Worm (Caenorhabditis elegans) whole organism, young adult: ENCODE measurements around the gene bgal-1.
A peak's percentile ranks its signal among the peaks of the same experiment; 100 is the strongest.

Experiments used
- F10E7.11 ChIP-seq: sonication (generic microtip); optimal IDR thresholded peaks from 2 replicates; lab custom pipeline; 2017; ENCODE audit warnings: mild to moderate bottlenecking, missing genetic modification characterization, moderate library complexity, missing compliant biosample characterization
- F23B12.7 ChIP-seq: sonication (generic microtip); optimal IDR thresholded peaks from 2 replicates; lab custom pipeline; 2017; ENCODE audit warnings: missing genetic modification characterization, mild to moderate bottlenecking, missing compliant biosample characterization, antibody characterized with exemption, moderate library complexity; ENCODE audit not compliant: insufficient read depth
- F49E8.2 ChIP-seq: sonication (generic microtip); optimal IDR thresholded peaks from 3 replicates; lab custom pipeline; 2017; ENCODE audit warnings: missing genetic modification characterization, mild to moderate bottlenecking, missing compliant biosample characterization, antibody characterized with exemption, moderate library complexity; ENCODE audit not compliant: insufficient read depth
- K11D2.4 ChIP-seq: fragments of 200-800 bp; sonication (Bioruptor generic); IDR thresholded peaks from 2 replicates; pipeline ENCODE4 v1.3.6; 2022; ENCODE audit warnings: missing genetic modification reagents, missing genetic modification characterization, missing compliant biosample characterization
- T07F8.4 ChIP-seq: sonication (generic microtip); optimal IDR thresholded peaks from 2 replicates; lab custom pipeline; 2016; ENCODE audit warnings: mild to moderate bottlenecking, missing genetic modification characterization, moderate library complexity, missing compliant biosample characterization
- Y67H2A.10 ChIP-seq: fragments of 200-800 bp; sonication (Bioruptor generic); conservative IDR thresholded peaks from 2 replicates; pipeline ENCODE4 v1.3.6; 2022; ENCODE audit warnings: missing genetic modification reagents, missing genetic modification characterization, missing compliant biosample characterization
- ZK185.1 ChIP-seq: sonication (generic microtip); optimal IDR thresholded peaks from 2 replicates; lab custom pipeline; 2016; ENCODE audit warnings: mild to moderate bottlenecking, missing genetic modification characterization, missing compliant biosample characterization; ENCODE audit not compliant: poor library complexity, severe bottlenecking
- athp-1 ChIP-seq: sonication (generic microtip); optimal IDR thresholded peaks from 2 replicates; lab custom pipeline; 2017; ENCODE audit warnings: mild to moderate bottlenecking, missing genetic modification characterization, missing compliant biosample characterization
- attf-6 ChIP-seq: fragments of 200-800 bp; sonication (Bioruptor generic); IDR thresholded peaks from 2 replicates; pipeline ENCODE4 v1.3.6; 2022; ENCODE audit warnings: missing genetic modification reagents, missing genetic modification characterization, missing compliant biosample characterization
- ccch-3 ChIP-seq: fragments of 200-800 bp; sonication (Bioruptor generic); optimal IDR thresholded peaks from 2 replicates; lab custom pipeline; 2018; ENCODE audit warnings: mild to moderate bottlenecking, missing genetic modification characterization, missing compliant biosample characterization
- cebp-2 ChIP-seq: fragments of 200-800 bp; sonication (Bioruptor generic); IDR thresholded peaks from 2 replicates; pipeline ENCODE4 v1.3.6; 2022; ENCODE audit warnings: missing genetic modification characterization, missing compliant biosample characterization
- ceh-27 ChIP-seq: fragments of 200-800 bp; sonication (Bioruptor generic); optimal IDR thresholded peaks from 2 replicates; lab custom pipeline; 2018; ENCODE audit warnings: mild to moderate bottlenecking, missing genetic modification characterization, moderate library complexity, missing compliant biosample characterization
- ceh-91 ChIP-seq: fragments of 200-800 bp; sonication (Bioruptor generic); IDR thresholded peaks from 2 replicates; pipeline ENCODE4 v1.3.6; 2022; ENCODE audit warnings: missing genetic modification reagents, missing genetic modification characterization, missing compliant biosample characterization
- efl-1 ChIP-seq: fragments of 150-350 bp; optimal IDR thresholded peaks from 2 replicates; lab custom pipeline; 2014; ENCODE audit warnings: missing biosample characterization, missing genetic modification reagents, missing genetic modification characterization
- egrh-3 ChIP-seq: fragments of 200-800 bp; sonication (Bioruptor generic); IDR thresholded peaks from 2 replicates; pipeline ENCODE4 v1.3.6; 2022; ENCODE audit warnings: missing genetic modification reagents, missing genetic modification characterization, missing compliant biosample characterization
- hlh-12 ChIP-seq: sonication (generic microtip); optimal IDR thresholded peaks from 2 replicates; lab custom pipeline; 2016; ENCODE audit warnings: missing genetic modification characterization, missing compliant biosample characterization
- hlh-26 ChIP-seq: fragments of 200-800 bp; sonication (Bioruptor generic); conservative IDR thresholded peaks from 2 replicates; pipeline ENCODE4 v1.3.6; 2022; ENCODE audit warnings: missing genetic modification reagents, missing genetic modification characterization, missing compliant biosample characterization
- hmg-20 ChIP-seq: fragments of 200-800 bp; sonication (Bioruptor generic); IDR thresholded peaks from 2 replicates; pipeline ENCODE4 v1.3.6; 2022; ENCODE audit warnings: missing genetic modification reagents, missing genetic modification characterization, missing compliant biosample characterization
- hrde-1 ChIP-seq: sonication (generic microtip); optimal IDR thresholded peaks from 2 replicates; lab custom pipeline; 2016; ENCODE audit warnings: missing genetic modification characterization, mild to moderate bottlenecking, missing compliant biosample characterization, moderate library complexity, missing genotype, missing genetic modification reagents, borderline replicate concordance
- lin-26 ChIP-seq: fragments of 200-800 bp; sonication (Bioruptor generic); IDR thresholded peaks from 2 replicates; pipeline ENCODE4 v1.3.6; 2022; ENCODE audit warnings: missing genetic modification reagents, missing genetic modification characterization, missing compliant biosample characterization
- lin-40 ChIP-seq: sonication (generic microtip); optimal IDR thresholded peaks from 2 replicates; lab custom pipeline; 2016; ENCODE audit warnings: missing genetic modification characterization, mild to moderate bottlenecking, missing compliant biosample characterization, missing genotype, missing genetic modification reagents
- lsl-1 ChIP-seq: fragments of 200-800 bp; sonication (Bioruptor generic); optimal IDR thresholded peaks from 2 replicates; lab custom pipeline; 2018; ENCODE audit warnings: mild to moderate bottlenecking, missing genetic modification characterization, moderate library complexity, missing compliant biosample characterization
- lsy-27 ChIP-seq: sonication (generic microtip); optimal IDR thresholded peaks from 2 replicates; lab custom pipeline; 2017; ENCODE audit warnings: missing genetic modification characterization, mild to moderate bottlenecking, missing compliant biosample characterization, antibody characterized with exemption, missing genotype, borderline replicate concordance; ENCODE audit not compliant: insufficient read depth
- madf-3 ChIP-seq: fragments of 200-800 bp; sonication (Bioruptor generic); IDR thresholded peaks from 2 replicates; pipeline ENCODE4 v1.3.6; 2022; ENCODE audit warnings: missing genetic modification reagents, missing genetic modification characterization, missing compliant biosample characterization
- madf-6 ChIP-seq: fragments of 200-800 bp; sonication (Bioruptor generic); IDR thresholded peaks from 2 replicates; pipeline ENCODE4 v1.3.6; 2022; ENCODE audit warnings: missing genetic modification reagents, missing genetic modification characterization, missing compliant biosample characterization
- mes-4 ChIP-seq: sonication (generic microtip); optimal IDR thresholded peaks from 2 replicates; lab custom pipeline; 2016; ENCODE audit warnings: missing genotype, missing genetic modification characterization, missing compliant biosample characterization
- nfya-1 ChIP-seq: sonication (generic microtip); optimal IDR thresholded peaks from 2 replicates; lab custom pipeline; 2017; ENCODE audit warnings: antibody characterized with exemption, missing compliant biosample characterization, missing genetic modification characterization, borderline replicate concordance; ENCODE audit not compliant: insufficient read depth
- nhr-27 ChIP-seq: fragments of 200-800 bp; sonication (Bioruptor generic); optimal IDR thresholded peaks from 2 replicates; lab custom pipeline; 2018; ENCODE audit warnings: mild to moderate bottlenecking, missing genetic modification characterization, moderate library complexity, missing compliant biosample characterization
- nhr-80 ChIP-seq: sonication (generic microtip); optimal IDR thresholded peaks from 2 replicates; lab custom pipeline; 2016; ENCODE audit warnings: missing genetic modification characterization, missing compliant biosample characterization
- rec-8 ChIP-seq, 2 experiments: sonication (generic microtip); optimal IDR thresholded peaks; 2 replicates each; lab custom pipeline; 2016; ENCODE audit warnings: mild to moderate bottlenecking in 2 of 2, missing genetic modification characterization in 2 of 2, missing genetic modification reagents in 2 of 2, missing genotype in 2 of 2, missing biosample characterization in 1 of 2, missing compliant biosample characterization in 1 of 2, moderate library complexity in 1 of 2
- repo-1 ChIP-seq: sonication (generic microtip); optimal IDR thresholded peaks from 2 replicates; lab custom pipeline; 2017; ENCODE audit warnings: mild to moderate bottlenecking, missing genetic modification characterization, missing compliant biosample characterization
- sdz-38 ChIP-seq: sonication (generic microtip); optimal IDR thresholded peaks from 2 replicates; lab custom pipeline; 2016; ENCODE audit warnings: missing genotype, missing genetic modification characterization, missing compliant biosample characterization
- snpc-1.3 ChIP-seq: sonication (generic microtip); optimal IDR thresholded peaks from 2 replicates; lab custom pipeline; 2017; ENCODE audit warnings: missing genetic modification characterization, mild to moderate bottlenecking, missing compliant biosample characterization, antibody characterized with exemption, moderate library complexity, missing genotype, missing genetic modification reagents; ENCODE audit not compliant: insufficient read depth
- snpc-3.4 ChIP-seq: sonication (generic microtip); optimal IDR thresholded peaks from 2 replicates; lab custom pipeline; 2017; ENCODE audit warnings: missing genetic modification characterization, mild to moderate bottlenecking, missing compliant biosample characterization, antibody characterized with exemption, moderate library complexity, missing genotype, missing genetic modification reagents
- tbp1 ChIP-seq: fragments of 200-800 bp; sonication (Bioruptor generic); optimal IDR thresholded peaks from 2 replicates; lab custom pipeline; 2018; ENCODE audit warnings: mild to moderate bottlenecking, missing genetic modification characterization, missing compliant biosample characterization
- tbx-9 ChIP-seq: sonication (generic microtip); optimal IDR thresholded peaks from 2 replicates; lab custom pipeline; 2016; ENCODE audit warnings: borderline replicate concordance, missing genetic modification characterization, inconsistent platforms, missing compliant biosample characterization
- xnd-1 ChIP-seq: sonication (generic microtip); optimal IDR thresholded peaks from 2 replicates; lab custom pipeline; 2016; ENCODE audit warnings: missing genotype, missing genetic modification reagents, missing genetic modification characterization, missing compliant biosample characterization
- ztf-18 ChIP-seq: sonication (generic microtip); optimal IDR thresholded peaks from 2 replicates; lab custom pipeline; 2016; ENCODE audit warnings: missing genotype, mild to moderate bottlenecking, missing genetic modification characterization, missing compliant biosample characterization
- ztf-3 ChIP-seq: fragments of 200-800 bp; sonication (Bioruptor generic); optimal IDR thresholded peaks from 2 replicates; lab custom pipeline; 2018; ENCODE audit warnings: mild to moderate bottlenecking, missing genetic modification characterization, missing compliant biosample characterization

Gene bgal-1

DNA sequence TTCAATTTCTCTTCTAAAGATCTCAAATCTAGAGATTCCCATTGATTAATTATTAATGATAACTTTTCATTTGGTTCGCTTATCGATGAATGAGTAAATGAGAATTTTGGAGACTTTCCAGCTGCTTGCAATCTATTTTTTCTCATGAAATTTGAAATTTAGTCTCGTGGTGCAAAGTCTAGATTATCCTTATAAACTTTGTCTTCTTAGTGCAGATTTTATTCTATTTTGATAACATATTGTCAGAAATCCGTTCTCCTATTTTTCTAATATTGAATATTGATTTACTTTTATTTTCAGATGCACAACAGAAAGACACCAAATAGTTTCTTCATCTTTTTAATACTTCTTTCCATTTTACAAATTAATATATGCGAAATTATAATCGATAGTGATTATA lies 34.8 kb downstream of the bgal-1 start, which contains the start of gene lgc-49 (continued):
- TF ChIP-seq rec-8 (tag; optimal IDR thresholded peaks at IDR 0.05; lab: Kevin White, UChicago) (no peak), F23B12.7 (tag; lab: Kevin White, UChicago) (no peak), lin-26 (GFP tag; lab: Robert Waterston, UW) (no peak), madf-3 (no peak)

DNA sequence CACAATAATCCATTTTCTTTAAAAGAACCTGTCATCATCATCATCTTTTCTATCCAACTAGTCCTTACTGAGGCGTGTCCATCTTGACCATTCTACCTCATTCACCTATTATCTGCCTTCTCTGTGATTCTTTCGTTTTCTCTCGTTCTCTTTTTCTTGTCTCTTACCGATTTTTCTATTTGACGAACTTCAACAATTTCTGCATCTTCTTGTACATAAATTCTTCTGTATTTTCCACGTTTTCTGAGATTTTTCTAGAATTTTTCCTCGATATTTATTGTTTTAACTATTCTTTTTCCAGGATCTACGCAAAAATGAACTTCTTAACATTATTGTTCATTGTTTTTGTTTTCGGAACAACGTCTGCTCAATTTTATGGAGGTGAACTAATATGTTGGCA lies 42.9 kb downstream of the bgal-1 start, which contains the start of gene cnc-10:
Gene cnc-10 (plus strand): TSS at position 301 of the 400 bp plus-strand sequence.
- no peak for TF ChIP-seq ccch-3
- no peak for TF ChIP-seq nhr-27 (tag; lab: Kevin White, UChicago)
- TF ChIP-seq athp-1 (tag; lab: Kevin White, UChicago), result no peak
- no peak for TF ChIP-seq xnd-1

DNA sequence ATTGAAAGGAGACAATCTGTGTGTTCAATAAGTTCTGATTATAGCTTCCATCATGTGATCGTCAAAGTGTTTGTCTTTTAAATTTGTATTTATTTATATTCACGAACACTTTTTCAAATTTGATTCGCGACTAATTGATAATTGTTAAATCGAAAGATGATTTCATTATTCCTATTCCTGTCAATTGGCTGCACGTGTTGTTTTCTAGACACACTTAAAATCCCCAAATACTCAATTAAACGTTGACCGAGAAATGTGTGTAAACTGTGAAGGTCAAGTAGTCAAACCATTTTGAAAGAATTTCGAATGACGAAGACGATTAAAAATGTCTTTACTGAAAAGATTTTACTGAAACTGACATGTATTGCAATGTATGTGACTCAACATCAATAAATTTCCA lies 44.9 kb downstream of the bgal-1 start:
- TF ChIP-seq repo-1 (tag; lab: Kevin White, UChicago) (no peak), cebp-2 (GFP tag; lab: Robert Waterston, UW) (no peak), xnd-1 (no peak), snpc-1.3 (no peak), K11D2.4 (GFP tag; lab: Robert Waterston, UW) (no peak), lin-26 (GFP tag; lab: Robert Waterston, UW) (no peak), tbx-9 (tag; lab: Kevin White, UChicago) (no peak), hmg-20 (GFP tag; lab: Robert Waterston, UW) (no peak), nhr-27 (tag; lab: Kevin White, UChicago) (no peak), sdz-38 (tag; lab: Kevin White, UChicago) (no peak), ceh-27 (GFP tag; lab: Kevin White, UChicago) (no peak), hlh-26 (no peak), hlh-12 (tag; lab: Kevin White, UChicago) (no peak), efl-1 (no peak), nfya-1 (tag; lab: Kevin White, UChicago) (no peak), Y67H2A.10 (no peak)

DNA sequence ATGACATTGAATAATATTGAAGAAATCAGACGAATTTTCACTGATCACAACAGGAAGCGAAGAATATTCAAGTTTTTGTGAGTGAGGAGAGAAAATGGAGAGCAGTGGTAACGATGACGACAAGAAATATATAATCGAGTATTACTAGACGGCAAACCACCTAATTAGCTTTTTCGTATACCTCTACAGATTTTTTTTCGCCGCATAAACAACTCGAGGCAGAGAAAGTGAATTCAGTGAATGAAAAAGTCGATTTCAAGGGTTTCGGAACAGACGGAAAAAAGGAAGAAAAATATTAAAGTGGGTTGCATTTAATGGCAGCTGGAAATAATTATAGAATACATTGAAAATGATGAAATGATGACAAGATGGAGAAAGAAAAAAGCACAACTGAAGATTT lies 48.2 kb downstream of the bgal-1 start, which contains the start of gene gpa-1:
Gene gpa-1 (minus strand): TSS at position 101 of the 400 bp plus-strand sequence.
- TF ChIP-seq ZK185.1 (tag; lab: Kevin White, UChicago) (no peak), efl-1 (no peak), lsy-27 (tag; lab: Kevin White, UChicago) (no peak), F23B12.7 (tag; lab: Kevin White, UChicago) (no peak), mes-4 (tag; lab: Kevin White, UChicago) (no peak), F10E7.11 (tag; lab: Kevin White, UChicago) (no peak)

DNA sequence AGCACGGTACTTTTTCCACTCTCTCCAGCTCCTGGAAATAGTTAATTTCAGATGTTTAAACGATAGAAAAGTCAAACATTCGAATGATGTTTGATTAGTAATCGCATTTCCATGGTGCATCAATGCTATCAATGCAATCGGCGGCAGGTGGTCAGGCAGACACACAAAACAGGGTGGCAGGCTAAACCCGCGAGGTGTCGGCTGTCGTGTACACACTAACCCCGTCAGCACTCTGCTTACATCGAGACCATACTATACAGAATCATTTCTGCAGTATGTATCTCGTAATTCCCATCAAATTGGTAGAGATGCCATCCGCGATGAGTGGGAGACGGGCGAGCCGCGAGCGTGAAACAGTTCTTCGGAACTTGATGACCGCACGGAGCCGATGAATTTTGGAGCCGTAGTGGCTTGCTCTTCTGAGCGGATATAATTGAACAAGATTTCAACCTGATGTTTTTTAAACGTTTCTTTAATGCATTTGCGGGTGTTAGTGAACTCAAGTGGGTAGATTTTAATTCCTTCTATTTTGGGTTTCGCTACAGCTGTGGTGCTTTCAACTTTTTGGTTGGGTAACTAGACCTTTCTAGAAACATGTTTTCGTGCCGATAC lies 49.0 kb downstream of the bgal-1 start:
- TF ChIP-seq ZK185.1 (tag; lab: Kevin White, UChicago) (peak; percentile 43), snpc-3.4 (tag; lab: Kevin White, UChicago) (peak; percentile 94), T07F8.4 (tag; lab: Kevin White, UChicago) (peak; percentile 15), lsl-1 (peak; percentile 67), F49E8.2 (tag; lab: Kevin White, UChicago) (peak; percentile 89), ceh-27 (GFP tag; lab: Kevin White, UChicago) (peak; percentile 19), lsy-27 (tag; lab: Kevin White, UChicago) (peak; percentile 87), attf-6 (peak; percentile 92), hrde-1 (tag; lab: Kevin White, UChicago) (peak; percentile 17), ceh-91 (GFP tag; lab: Robert Waterston, UW) (peak; percentile 25; the same call in 1 of the 2 replicates), tbp1 (GFP tag; lab: Kevin White, UChicago) (peak; percentile 79), ztf-3 (GFP tag; lab: Kevin White, UChicago) (peak; percentile 7), ztf-18 (tag; lab: Kevin White, UChicago) (peak; percentile 26), lin-40 (tag; lab: Kevin White, UChicago) (peak; percentile 8), madf-6 (GFP tag; lab: Robert Waterston, UW) (peak; percentile 87), egrh-3 (GFP tag; lab: Robert Waterston, UW) (0 out of 2 replicates have a peak, but pooled peaks have one; percentile 6), nhr-80 (peak; percentile 63)
